Fruit fly (Drosophila melanogaster) whole organism, embryonic: Measurements from ENCODE around the gene Irbp18.

Experiments used
- Adf1 ChIP-seq: fragments of 200-800 bp; sonication (Bioruptor generic); IDR thresholded peaks from 2 replicates; pipeline ENCODE4 v1.3.6; 2022; ENCODE audit warnings: missing biosample characterization, missing genetic modification characterization
- Bgb ChIP-seq: fragments of 200-800 bp; sonication (Bioruptor generic); IDR thresholded peaks from 2 replicates; pipeline ENCODE4 v1.3.6; 2022; ENCODE audit warnings: missing biosample characterization, missing genetic modification characterization; ENCODE audit not compliant: partially characterized antibody
- CG10543 ChIP-seq: fragments of 200-800 bp; sonication (Bioruptor generic); optimal IDR thresholded peaks from 3 replicates; lab custom pipeline; 2017; ENCODE audit warnings: missing biosample characterization, mild to moderate bottlenecking, missing genetic modification characterization, moderate library complexity
- CG12155 ChIP-seq: fragments of 200-800 bp; sonication (Bioruptor generic); optimal IDR thresholded peaks from 3 replicates; lab custom pipeline; 2016; ENCODE audit warnings: missing biosample characterization, missing genetic modification characterization
- CG12236 ChIP-seq: fragments of 200-800 bp; sonication (Bioruptor generic); optimal IDR thresholded peaks from 2 replicates; lab custom pipeline; 2016; ENCODE audit warnings: missing biosample characterization, missing genetic modification characterization
- CG12744 ChIP-seq: fragments of 200-800 bp; sonication (Bioruptor generic); optimal IDR thresholded peaks from 2 replicates; lab custom pipeline; 2016; ENCODE audit warnings: missing biosample characterization, missing genetic modification characterization
- CG13894 ChIP-seq: fragments of 200-800 bp; sonication (Bioruptor generic); optimal IDR thresholded peaks from 3 replicates; lab custom pipeline; 2018; ENCODE audit warnings: missing biosample characterization, mild to moderate bottlenecking, missing genetic modification characterization, moderate library complexity
- CG15269 ChIP-seq: fragments of 200-800 bp; sonication (Bioruptor generic); optimal IDR thresholded peaks from 2 replicates; lab custom pipeline; 2018; ENCODE audit warnings: missing biosample characterization, mild to moderate bottlenecking, missing genetic modification characterization, moderate library complexity
- CG15514 ChIP-seq: fragments of 200-800 bp; sonication (Bioruptor generic); optimal IDR thresholded peaks from 3 replicates; lab custom pipeline; 2017; ENCODE audit warnings: missing biosample characterization, missing genetic modification characterization, mild to moderate bottlenecking, moderate library complexity, missing genetic modification reagents
- CG17612 ChIP-seq: fragments of 200-800 bp; sonication (Bioruptor generic); IDR thresholded peaks from 2 replicates; pipeline ENCODE4 v1.3.6; 2022; ENCODE audit warnings: missing biosample characterization, missing genetic modification characterization
- CG2120 ChIP-seq: fragments of 200-800 bp; sonication (Bioruptor generic); optimal IDR thresholded peaks from 3 replicates; lab custom pipeline; 2016; ENCODE audit warnings: missing biosample characterization, missing genetic modification characterization
- CG31388 ChIP-seq: fragments of 200-800 bp; sonication (Bioruptor generic); optimal IDR thresholded peaks from 2 replicates; lab custom pipeline; 2016; ENCODE audit warnings: missing biosample characterization, missing genetic modification characterization
- CG34422 ChIP-seq: fragments of 200-800 bp; sonication (Bioruptor generic); IDR thresholded peaks from 3 replicates; pipeline ENCODE4 v1.3.6; 2022; ENCODE audit warnings: missing biosample characterization, missing genetic modification characterization
- CG6854 ChIP-seq: fragments of 200-800 bp; sonication (Bioruptor generic); optimal IDR thresholded peaks from 3 replicates; lab custom pipeline; 2017; ENCODE audit warnings: missing biosample characterization, mild to moderate bottlenecking, missing genetic modification characterization
- CG8359 ChIP-seq: fragments of 200-800 bp; sonication (Bioruptor generic); optimal IDR thresholded peaks from 2 replicates; lab custom pipeline; 2017; ENCODE audit warnings: missing biosample characterization, mild to moderate bottlenecking, missing genetic modification characterization, borderline replicate concordance
- CG9215 ChIP-seq: fragments of 200-800 bp; sonication (Bioruptor generic); IDR thresholded peaks from 2 replicates; pipeline ENCODE4 v1.3.6; 2022; ENCODE audit warnings: missing biosample characterization, missing genetic modification characterization
- CG9876 ChIP-seq: fragments of 200-800 bp; sonication (Bioruptor generic); optimal IDR thresholded peaks from 2 replicates; lab custom pipeline; 2016; ENCODE audit warnings: missing biosample characterization, missing genetic modification characterization
- Dad ChIP-seq: fragments of 200-800 bp; sonication (Bioruptor generic); optimal IDR thresholded peaks from 3 replicates; lab custom pipeline; 2016; ENCODE audit warnings: missing biosample characterization, missing genetic modification characterization
- Dfd ChIP-seq, 2 experiments: fragments of >200 bp; optimal IDR thresholded peaks; 2 replicates each; lab custom pipeline; 2017; ENCODE audit warnings: missing biosample characterization in 2 of 2, missing genetic modification characterization in 2 of 2
- Dll ChIP-seq: fragments of 200-800 bp; sonication (Bioruptor generic); IDR thresholded peaks from 4 replicates; pipeline ENCODE4 v1.3.6; 2022; ENCODE audit warnings: missing biosample characterization, missing genetic modification characterization; ENCODE audit not compliant: partially characterized antibody
- E2f2 ChIP-seq: fragments of 200-800 bp; sonication (Bioruptor generic); IDR thresholded peaks from 2 replicates; pipeline ENCODE4 v1.3.6; 2022; ENCODE audit warnings: missing biosample characterization, missing genetic modification characterization
- Hey ChIP-seq: fragments of 200-800 bp; sonication (Bioruptor generic); optimal IDR thresholded peaks from 3 replicates; lab custom pipeline; 2018; ENCODE audit warnings: missing biosample characterization, mild to moderate bottlenecking, missing genetic modification characterization
- Six4 ChIP-seq: fragments of 200-800 bp; sonication (Bioruptor generic); optimal IDR thresholded peaks from 2 replicates; lab custom pipeline; 2016; ENCODE audit warnings: missing biosample characterization, missing genetic modification characterization
- ac ChIP-seq: fragments of 200-800 bp; sonication (Bioruptor generic); optimal IDR thresholded peaks from 3 replicates; lab custom pipeline; 2017; ENCODE audit warnings: missing biosample characterization, mild to moderate bottlenecking, missing genetic modification characterization
- aop ChIP-seq: fragments of 200-800 bp; sonication (Bioruptor generic); IDR thresholded peaks from 2 replicates; pipeline ENCODE4 v1.3.6; 2022; ENCODE audit warnings: missing biosample characterization, missing genetic modification characterization
- bowl ChIP-seq: fragments of 200-800 bp; sonication (Bioruptor generic); IDR thresholded peaks from 2 replicates; pipeline ENCODE4 v1.3.6; 2022; ENCODE audit warnings: missing biosample characterization, missing genetic modification characterization
- bsh ChIP-seq, 2 experiments: fragments of 200-800 bp; sonication (Bioruptor generic); optimal IDR thresholded peaks; 2 replicates each; lab custom pipeline; 2017 to 2018; ENCODE audit warnings: mild to moderate bottlenecking in 2 of 2, missing biosample characterization in 2 of 2, missing genetic modification characterization in 2 of 2, moderate library complexity in 1 of 2
- caup ChIP-seq: fragments of 200-800 bp; sonication (Bioruptor generic); optimal IDR thresholded peaks from 3 replicates; lab custom pipeline; 2017; ENCODE audit warnings: missing biosample characterization, mild to moderate bottlenecking, missing genetic modification characterization, moderate library complexity; ENCODE audit not compliant: severe bottlenecking
- croc ChIP-seq: fragments of 200-800 bp; sonication (Bioruptor generic); conservative IDR thresholded peaks from 3 replicates; pipeline ENCODE4 v1.3.6; 2022; ENCODE audit warnings: missing biosample characterization, missing genetic modification characterization
- esg ChIP-seq: fragments of 200-800 bp; sonication (Bioruptor generic); conservative IDR thresholded peaks from 2 replicates; pipeline ENCODE4 v1.3.6; 2022; ENCODE audit warnings: missing biosample characterization, missing genetic modification characterization
- fd96Cb ChIP-seq: fragments of 200-800 bp; sonication (Bioruptor generic); optimal IDR thresholded peaks from 2 replicates; lab custom pipeline; 2018; ENCODE audit warnings: missing biosample characterization, mild to moderate bottlenecking, missing genetic modification characterization, moderate library complexity
- gem ChIP-seq: fragments of 200-800 bp; sonication (Bioruptor generic); optimal IDR thresholded peaks from 2 replicates; lab custom pipeline; 2019; ENCODE audit warnings: missing biosample characterization, mild to moderate bottlenecking, missing genetic modification characterization, moderate library complexity
- ham ChIP-seq: fragments of 200-800 bp; sonication (Bioruptor generic); IDR thresholded peaks from 2 replicates; pipeline ENCODE4 v1.3.6; 2022; ENCODE audit warnings: missing biosample characterization, missing genetic modification characterization
- insv ChIP-seq, 2 experiments: fragments of 200-800 bp; sonication (Bioruptor generic); optimal IDR thresholded peaks; 3 replicates each; lab custom pipeline; 2016 to 2018; ENCODE audit warnings: missing biosample characterization in 2 of 2, missing genetic modification characterization in 2 of 2
- kah ChIP-seq: fragments of 200-800 bp; sonication (Bioruptor generic); optimal IDR thresholded peaks from 2 replicates; lab custom pipeline; 2018; ENCODE audit warnings: missing biosample characterization, mild to moderate bottlenecking, missing genetic modification characterization
- kay ChIP-seq: fragments of 200-800 bp; sonication (Bioruptor generic); optimal IDR thresholded peaks from 2 replicates; lab custom pipeline; 2016; ENCODE audit warnings: missing biosample characterization, missing genetic modification characterization
- ken ChIP-seq: fragments of 200-800 bp; sonication (Bioruptor generic); IDR thresholded peaks from 3 replicates; pipeline ENCODE4 v1.3.6; 2022; ENCODE audit warnings: missing biosample characterization, missing genetic modification characterization
- lilli ChIP-seq: fragments of 200-800 bp; sonication (Bioruptor generic); optimal IDR thresholded peaks from 3 replicates; lab custom pipeline; 2016; ENCODE audit warnings: missing biosample characterization, missing genetic modification characterization
- pnt ChIP-seq: fragments of 200-800 bp; sonication (Bioruptor generic); optimal IDR thresholded peaks from 3 replicates; lab custom pipeline; 2016; ENCODE audit warnings: missing biosample characterization, missing genetic modification characterization
- ro ChIP-seq: fragments of 200-800 bp; sonication (Bioruptor generic); IDR thresholded peaks from 2 replicates; pipeline ENCODE4 v1.3.6; 2022; ENCODE audit warnings: missing biosample characterization, missing genetic modification characterization
- schlank ChIP-seq: fragments of 200-800 bp; sonication (Bioruptor generic); optimal IDR thresholded peaks from 2 replicates; lab custom pipeline; 2018; ENCODE audit warnings: missing biosample characterization, mild to moderate bottlenecking, missing genetic modification characterization
- slbo ChIP-seq: fragments of 200-800 bp; sonication (Bioruptor generic); IDR thresholded peaks from 2 replicates; pipeline ENCODE4 v1.3.6; 2022; ENCODE audit warnings: missing biosample characterization, missing genetic modification characterization
- slp2 ChIP-seq: fragments of 200-800 bp; sonication (Bioruptor generic); optimal IDR thresholded peaks from 2 replicates; lab custom pipeline; 2016; ENCODE audit warnings: missing biosample characterization, missing genetic modification characterization
- so ChIP-seq: fragments of 200-800 bp; sonication (Bioruptor generic); IDR thresholded peaks from 3 replicates; pipeline ENCODE4 v1.3.6; 2022; ENCODE audit warnings: missing biosample characterization, missing genetic modification characterization
- sqz ChIP-seq: fragments of 200-800 bp; sonication (Bioruptor generic); optimal IDR thresholded peaks from 3 replicates; lab custom pipeline; 2018; ENCODE audit warnings: missing biosample characterization, mild to moderate bottlenecking, missing genetic modification characterization
- sr ChIP-seq: fragments of 200-800 bp; sonication (Bioruptor generic); IDR thresholded peaks from 3 replicates; pipeline ENCODE4 v1.3.6; 2022; ENCODE audit warnings: missing biosample characterization, missing genetic modification characterization
- stwl ChIP-seq: fragments of 200-800 bp; sonication (Bioruptor generic); optimal IDR thresholded peaks from 3 replicates; lab custom pipeline; 2018; ENCODE audit warnings: missing biosample characterization, mild to moderate bottlenecking, missing genetic modification characterization, moderate library complexity
- toy ChIP-seq: fragments of 200-800 bp; sonication (Bioruptor generic); IDR thresholded peaks from 2 replicates; pipeline ENCODE4 v1.3.6; 2022; ENCODE audit warnings: missing biosample characterization, missing genetic modification characterization
- trh ChIP-seq: fragments of 200-800 bp; sonication (Bioruptor generic); optimal IDR thresholded peaks from 2 replicates; lab custom pipeline; 2016; ENCODE audit warnings: missing biosample characterization, missing genetic modification characterization
- ttk ChIP-seq: fragments of 200-800 bp; sonication (Bioruptor generic); IDR thresholded peaks from 2 replicates; pipeline ENCODE4 v2.1.2; 2022; ENCODE audit warnings: missing biosample characterization, missing genetic modification characterization
- unc-4 ChIP-seq: fragments of 200-800 bp; sonication (Bioruptor generic); IDR thresholded peaks from 2 replicates; pipeline ENCODE4 v1.3.6; 2022; ENCODE audit warnings: missing biosample characterization, missing genetic modification characterization; ENCODE audit not compliant: partially characterized antibody

Irbp18 gene

DNA sequence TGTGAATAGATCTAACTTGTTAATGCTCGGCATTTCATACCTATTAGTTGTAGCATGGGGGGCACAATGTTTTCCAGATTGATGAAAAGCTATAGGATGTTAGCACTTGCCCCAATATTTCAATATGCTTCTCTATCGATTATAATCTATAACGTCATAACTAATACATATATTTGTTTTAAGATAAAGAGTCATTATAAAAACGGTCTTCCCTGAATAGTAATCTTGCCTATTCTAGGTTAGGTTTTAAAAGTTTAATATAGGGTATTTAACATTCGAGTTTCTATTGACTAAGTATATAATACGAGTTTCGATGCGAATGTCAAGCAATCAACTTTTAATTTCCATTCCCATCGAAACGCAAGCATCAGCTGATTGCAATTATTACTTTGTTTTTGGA lies 36.8 kb downstream of the Irbp18 start, which contains the start of the genes CG6321 and Blos2 (continued):
- TF ChIP-seq CG6854 (GFP tag; lab: Kevin White, UChicago) (peak; percentile 80), kah (peak; percentile 33), ac (GFP tag; lab: Kevin White, UChicago) (no peak), Adf1 (0 out of 2 replicates have a peak, but pooled peaks have one; percentile 22), Dad (GFP tag; lab: Kevin White, UChicago) (peak; percentile 26), unc-4 (no peak), stwl (tag; lab: Kevin White, UChicago) (peak; percentile 30), esg (GFP tag; lab: Robert Waterston, UW) (peak; percentile 30; the same call in 1 of the 2 replicates), slp2 (GFP tag; lab: Kevin White, UChicago) (peak; percentile 30), gem (tag; lab: Kevin White, UChicago) (peak; percentile 90), CG15514 (peak; percentile 53), CG9215 (GFP tag; lab: Robert Waterston, UW) (no peak), ro (no peak), CG9876 (GFP tag; lab: Kevin White, UChicago) (no peak), pnt (GFP tag; lab: Kevin White, UChicago) (peak; percentile 39), schlank (tag; lab: Kevin White, UChicago) (no peak), insv (GFP tag; optimal IDR thresholded peaks at IDR 0.05; lab: Kevin White, UChicago) (no peak), CG12155 (GFP tag; lab: Kevin White, UChicago) (peak; percentile 64), CG12744 (GFP tag; lab: Kevin White, UChicago) (peak; percentile 54), caup (GFP tag; lab: Kevin White, UChicago) (peak; percentile 72), bsh (GFP tag; optimal IDR thresholded peaks at IDR 0.05; lab: Kevin White, UChicago) (peak; percentile 54 to 80), toy (GFP tag; lab: Robert Waterston, UW) (no peak), CG10543 (GFP tag; lab: Kevin White, UChicago) (peak; percentile 54), slbo (GFP tag; lab: Robert Waterston, UW) (peak; percentile 68), ham (no peak), so (GFP tag; lab: Robert Waterston, UW) (peak; percentile 53; the same call in 1 of the 3 replicates), bowl (GFP tag; lab: Robert Waterston, UW) (no peak), Dfd (GFP tag; optimal IDR thresholded peaks at IDR 0.05; lab: Kevin White, UChicago) (no peak), Hey (no peak), fd96Cb (tag; lab: Kevin White, UChicago) (peak; percentile 76), E2f2 (GFP tag; lab: Robert Waterston, UW) (peak; percentile 58), CG17612 (GFP tag; lab: Robert Waterston, UW) (0 out of 2 replicates have a peak, but pooled peaks have one; percentile 34), kay (peak; percentile 47), croc (peak; percentile 48; the same call in 2 of the 3 replicates), Six4 (peak; percentile 29), CG15269 (tag; lab: Kevin White, UChicago) (peak; percentile 88), trh (no peak), ttk (GFP tag; lab: Robert Waterston, UW) (peak; percentile 55), sqz (GFP tag; lab: Kevin White, UChicago) (peak; percentile 20), CG8359 (GFP tag; lab: Kevin White, UChicago) (peak; percentile 30), CG13894 (no peak), aop (GFP tag; lab: Robert Waterston, UW) (no peak), CG2120 (peak; percentile 82), CG34422 (GFP tag; lab: Robert Waterston, UW) (0 out of 3 replicates have a peak, but pooled peaks have one; percentile 38), sr (GFP tag; lab: Robert Waterston, UW) (no peak), CG12236 (peak; percentile 18), lilli (GFP tag; lab: Kevin White, UChicago) (peak; percentile 73), ken (GFP tag; lab: Robert Waterston, UW) (peak; percentile 35; the same call in 1 of the 3 replicates), Dll (GFP tag; lab: Robert Waterston, UW) (no peak), Bgb (GFP tag; lab: Robert Waterston, UW) (no peak), CG31388 (GFP tag; lab: Kevin White, UChicago) (peak; percentile 29)
